Fruit fly (Drosophila melanogaster): ENCODE results near the gene Nelf-A.

Nelf-A gene

dm6 chr3R:21254296-21254695 is 30.8 kb downstream of the Nelf-A start (continued):
- peak; percentile 27 for TF ChIP-seq CG18599 (GFP tag; optimal IDR thresholded peaks at IDR 0.05)
- TF ChIP-seq sug (tag; optimal IDR thresholded peaks at IDR 0.05), result no peak
- no peak for TF ChIP-seq jumu (GFP tag; optimal IDR thresholded peaks at IDR 0.05)
- TF ChIP-seq Med (GFP tag), result no peak
- no peak for TF ChIP-seq CG10565 (GFP tag; optimal IDR thresholded peaks at IDR 0.05)
- TF ChIP-seq CG2678 (tag; optimal IDR thresholded peaks at IDR 0.05), result peak; percentile 18
- no peak for TF ChIP-seq CG7357 (GFP tag; IDR thresholded peaks at IDR 0.05)
- no peak for TF ChIP-seq Hmx (GFP tag; optimal IDR thresholded peaks at IDR 0.05)

DNA sequence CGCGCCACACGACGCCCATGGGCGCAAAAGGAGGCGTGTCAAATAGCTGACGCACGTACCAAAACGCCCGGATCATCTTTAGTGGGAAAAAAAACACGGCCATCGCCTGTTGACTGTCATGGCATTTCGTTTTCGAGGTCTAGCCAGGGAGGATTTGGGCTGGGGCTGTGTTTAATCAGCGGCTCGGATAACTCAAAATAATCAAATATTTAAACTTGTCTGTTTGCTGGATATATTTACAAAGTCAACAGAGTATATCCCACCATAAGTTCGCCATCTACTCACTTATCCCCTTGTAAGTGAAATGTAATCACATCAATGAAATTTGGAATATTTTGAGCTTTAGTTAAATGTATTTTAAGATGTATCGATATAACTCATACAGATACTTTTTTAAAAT is 37.3 kb downstream of the Nelf-A start:
- TF ChIP-seq Trl (optimal IDR thresholded peaks at IDR 0.05) (no peak), Trl (GFP tag; optimal IDR thresholded peaks at IDR 0.05) (no peak), scrt (GFP tag; optimal IDR thresholded peaks at IDR 0.05) (peak; percentile 47)

dm6 chr3R:21263177-21263576 is 39.7 kb downstream of the Nelf-A start:
- TF ChIP-seq CG4360 (GFP tag; IDR thresholded peaks at IDR 0.05) (peak; percentile 28; the same call in 1 of the 2 replicates), CG14710 (tag; optimal IDR thresholded peaks at IDR 0.05) (peak; percentile 12), CG31224 (GFP tag; IDR thresholded peaks at IDR 0.05) (no peak), wek (GFP tag; optimal IDR thresholded peaks at IDR 0.05) (peak; percentile 35), ssp (GFP tag; IDR thresholded peaks at IDR 0.05) (no peak), dysf (GFP tag; IDR thresholded peaks at IDR 0.05) (peak; percentile 38; the same call in 1 of the 3 replicates), lola (GFP tag; optimal IDR thresholded peaks at IDR 0.05) (no peak), ttk (GFP tag; IDR thresholded peaks at IDR 0.05) (0 out of 2 replicates have a peak, but pooled peaks have one; percentile 24), Ets97D (GFP tag; optimal IDR thresholded peaks at IDR 0.05) (peak; percentile 90), nmo (GFP tag; optimal IDR thresholded peaks at IDR 0.05) (peak; percentile 10), CG17829 (tag; optimal IDR thresholded peaks at IDR 0.05) (peak; percentile 1), CG12744 (GFP tag; optimal IDR thresholded peaks at IDR 0.05) (peak; percentile 60), CG13296 (GFP tag; optimal IDR thresholded peaks at IDR 0.05) (peak; percentile 7), bcd (GFP tag; optimal IDR thresholded peaks at IDR 0.05) (peak; percentile 26), CG14014 (GFP tag; IDR thresholded peaks at IDR 0.05) (peak; percentile 64; the same call in 1 of the 2 replicates), chm (GFP tag; IDR thresholded peaks at IDR 0.05) (peak; percentile 76), Nf-YC (tag; optimal IDR thresholded peaks at IDR 0.05) (no peak), Asciz (GFP tag; optimal IDR thresholded peaks at IDR 0.05) (peak; percentile 37), Mes4 (GFP tag; optimal IDR thresholded peaks at IDR 0.05) (no peak), CG31441 (GFP tag; IDR thresholded peaks at IDR 0.05) (0 out of 2 replicates have a peak, but pooled peaks have one; percentile 11), gce (GFP tag; IDR thresholded peaks at IDR 0.05) (peak; percentile 16; the same call in 1 of the 3 replicates), zfh1 (GFP tag; IDR thresholded peaks at IDR 0.05) (peak; percentile 53; the same call in 2 of the 3 replicates), nerfin-1 (tag; optimal IDR thresholded peaks at IDR 0.05) (peak; percentile 19), CG9727 (GFP tag; optimal IDR thresholded peaks at IDR 0.05) (peak; percentile 44), CG10267 (tag; optimal IDR thresholded peaks at IDR 0.05) (peak; percentile 6), Six4 (GFP tag; optimal IDR thresholded peaks at IDR 0.05) (no peak), zen (tag; optimal IDR thresholded peaks at IDR 0.05) (peak; percentile 27), HLH3B (GFP tag; IDR thresholded peaks at IDR 0.05) (peak; percentile 51; the same call in 1 of the 2 replicates), gsb (GFP tag; IDR thresholded peaks at IDR 0.05) (peak; percentile 38; the same call in 1 of the 2 replicates), CG10431 (GFP tag; optimal IDR thresholded peaks at IDR 0.05) (peak; percentile 9), CG8290 (GFP tag; optimal IDR thresholded peaks at IDR 0.05) (no peak), CG8290 (tag; optimal IDR thresholded peaks at IDR 0.05) (peak; percentile 41 to 42), grau (tag; optimal IDR thresholded peaks at IDR 0.05) (peak; percentile 11), CG12659 (GFP tag; optimal IDR thresholded peaks at IDR 0.05) (peak; percentile 33), scrt (GFP tag; optimal IDR thresholded peaks at IDR 0.05) (peak; percentile 15), Blimp-1 (GFP tag; optimal IDR thresholded peaks at IDR 0.05) (peak; percentile 26), ranshi (GFP tag; IDR thresholded peaks at IDR 0.05) (peak; percentile 57; the same call in 1 of the 2 replicates), sens (GFP tag) (peak; percentile 78)
